Worm (Caenorhabditis elegans) whole organism, young adult: ENCODE data around the gene dyn-1.

Experiments
- B0336.3 ChIP-seq: fragments of 200-800 bp; sonication (Bioruptor generic); IDR thresholded peaks from 2 replicates; pipeline ENCODE4 v1.3.6; 2022; ENCODE audit warnings: missing genetic modification characterization, missing compliant biosample characterization
- D2030.7 ChIP-seq: fragments of 200-800 bp; sonication (Bioruptor generic); IDR thresholded peaks from 2 replicates; pipeline ENCODE4 v1.3.6; 2022; ENCODE audit warnings: missing genetic modification reagents, missing genetic modification characterization, missing compliant biosample characterization
- F22D6.2 ChIP-seq: sonication (generic microtip); optimal IDR thresholded peaks from 2 replicates; lab custom pipeline; 2016; ENCODE audit warnings: mild to moderate bottlenecking, missing genetic modification characterization, missing compliant biosample characterization
- F39B2.1 ChIP-seq: fragments of 200-800 bp; sonication (Bioruptor generic); IDR thresholded peaks from 2 replicates; pipeline ENCODE4 v1.3.6; 2022; ENCODE audit warnings: missing genetic modification reagents, missing genetic modification characterization, missing compliant biosample characterization
- F52B5.7 ChIP-seq: sonication (generic microtip); optimal IDR thresholded peaks from 2 replicates; lab custom pipeline; 2016; ENCODE audit warnings: mild to moderate bottlenecking, missing genetic modification characterization, missing compliant biosample characterization
- F55B11.4 ChIP-seq: sonication (generic microtip); optimal IDR thresholded peaks from 2 replicates; lab custom pipeline; 2016; ENCODE audit warnings: missing compliant biosample characterization, missing genetic modification characterization, borderline replicate concordance; ENCODE audit not compliant: insufficient read depth
- F57A8.1 ChIP-seq: fragments of 200-800 bp; sonication (Bioruptor generic); optimal IDR thresholded peaks from 2 replicates; lab custom pipeline; 2018; ENCODE audit warnings: mild to moderate bottlenecking, missing genetic modification characterization, moderate library complexity, missing compliant biosample characterization
- F57C9.4 ChIP-seq: sonication (generic microtip); optimal IDR thresholded peaks from 2 replicates; lab custom pipeline; 2017; ENCODE audit warnings: mild to moderate bottlenecking, missing genetic modification characterization, missing compliant biosample characterization
- T26A5.8 ChIP-seq: sonication (generic microtip); optimal IDR thresholded peaks from 2 replicates; lab custom pipeline; 2016; ENCODE audit warnings: missing genetic modification characterization, missing compliant biosample characterization
- Y67H2A.10 ChIP-seq: fragments of 200-800 bp; sonication (Bioruptor generic); conservative IDR thresholded peaks from 2 replicates; pipeline ENCODE4 v1.3.6; 2022; ENCODE audit warnings: missing genetic modification reagents, missing genetic modification characterization, missing compliant biosample characterization
- Y79H2A.3 ChIP-seq: fragments of 200-800 bp; sonication (Bioruptor generic); conservative IDR thresholded peaks from 2 replicates; pipeline ENCODE4 v1.3.6; 2022; ENCODE audit warnings: missing genetic modification reagents, missing genetic modification characterization, missing compliant biosample characterization
- aptf-2 ChIP-seq: fragments of 200-800 bp; sonication (Bioruptor generic); conservative IDR thresholded peaks from 2 replicates; pipeline ENCODE4 v1.3.6; 2022; ENCODE audit warnings: missing genetic modification reagents, missing genetic modification characterization, missing compliant biosample characterization
- aptf-3 ChIP-seq: fragments of 200-800 bp; sonication (Bioruptor generic); IDR thresholded peaks from 2 replicates; pipeline ENCODE4 v1.3.6; 2022; ENCODE audit warnings: missing genetic modification characterization, missing compliant biosample characterization
- ceh-58 ChIP-seq: fragments of 200-800 bp; sonication (Bioruptor generic); IDR thresholded peaks from 2 replicates; pipeline ENCODE4 v1.3.6; 2022; ENCODE audit warnings: missing genetic modification characterization, missing compliant biosample characterization
- die-1 ChIP-seq: sonication (generic microtip); optimal IDR thresholded peaks from 2 replicates; lab custom pipeline; 2016; ENCODE audit warnings: missing genotype, mild to moderate bottlenecking, missing genetic modification characterization, missing compliant biosample characterization
- egl-18 ChIP-seq: fragments of 200-800 bp; sonication (Bioruptor generic); IDR thresholded peaks from 2 replicates; pipeline ENCODE4 v1.3.6; 2022; ENCODE audit warnings: missing genetic modification reagents, missing genetic modification characterization, missing compliant biosample characterization
- gei-17 ChIP-seq: fragments of 200-800 bp; sonication (Bioruptor generic); optimal IDR thresholded peaks from 2 replicates; lab custom pipeline; 2018; ENCODE audit warnings: mild to moderate bottlenecking, missing genetic modification characterization, missing compliant biosample characterization
- hmg-1.2 ChIP-seq: fragments of 200-800 bp; sonication (Bioruptor generic); IDR thresholded peaks from 2 replicates; pipeline ENCODE4 v1.3.6; 2022; ENCODE audit warnings: missing genetic modification reagents, missing genetic modification characterization, missing compliant biosample characterization
- let-526 ChIP-seq: fragments of 200-800 bp; sonication (Bioruptor generic); IDR thresholded peaks from 2 replicates; pipeline ENCODE4 v1.3.6; 2022; ENCODE audit warnings: missing genetic modification reagents, missing genetic modification characterization, missing compliant biosample characterization
- lin-26 ChIP-seq: fragments of 200-800 bp; sonication (Bioruptor generic); IDR thresholded peaks from 2 replicates; pipeline ENCODE4 v1.3.6; 2022; ENCODE audit warnings: missing genetic modification reagents, missing genetic modification characterization, missing compliant biosample characterization
- lin-35 ChIP-seq, 3 experiments: fragments of 150-350 bp in 2 of 3; sonication (generic microtip) in 1 of 3; optimal IDR thresholded peaks; 2 replicates each; lab custom pipeline; 2014 to 2018; ENCODE audit warnings: missing biosample characterization in 3 of 3, missing genetic modification characterization in 3 of 3, missing genetic modification reagents in 3 of 3
- lin-54 ChIP-seq: fragments of 200-800 bp; sonication (Bioruptor generic); optimal IDR thresholded peaks from 2 replicates; lab custom pipeline; 2018; ENCODE audit warnings: mild to moderate bottlenecking, missing genetic modification characterization, missing compliant biosample characterization
- lir-1 ChIP-seq: fragments of 200-800 bp; sonication (Bioruptor generic); conservative IDR thresholded peaks from 2 replicates; pipeline ENCODE4 v1.3.6; 2022; ENCODE audit warnings: missing genetic modification reagents, missing genetic modification characterization, missing compliant biosample characterization
- madf-10 ChIP-seq: sonication (generic microtip); optimal IDR thresholded peaks from 2 replicates; lab custom pipeline; 2016; ENCODE audit warnings: mild to moderate bottlenecking, missing genetic modification characterization, missing compliant biosample characterization
- madf-3 ChIP-seq: fragments of 200-800 bp; sonication (Bioruptor generic); IDR thresholded peaks from 2 replicates; pipeline ENCODE4 v1.3.6; 2022; ENCODE audit warnings: missing genetic modification reagents, missing genetic modification characterization, missing compliant biosample characterization
- nfya-1 ChIP-seq: sonication (generic microtip); optimal IDR thresholded peaks from 2 replicates; lab custom pipeline; 2017; ENCODE audit warnings: antibody characterized with exemption, missing compliant biosample characterization, missing genetic modification characterization, borderline replicate concordance; ENCODE audit not compliant: insufficient read depth
- rec-8 ChIP-seq, 2 experiments: sonication (generic microtip); optimal IDR thresholded peaks; 2 replicates each; lab custom pipeline; 2016; ENCODE audit warnings: mild to moderate bottlenecking in 2 of 2, missing genetic modification characterization in 2 of 2, missing genetic modification reagents in 2 of 2, missing genotype in 2 of 2, missing biosample characterization in 1 of 2, missing compliant biosample characterization in 1 of 2, moderate library complexity in 1 of 2
- snpc-1.1 ChIP-seq: sonication (generic microtip); optimal IDR thresholded peaks from 2 replicates; lab custom pipeline; 2017; ENCODE audit warnings: missing genetic modification characterization, mild to moderate bottlenecking, missing compliant biosample characterization, antibody characterized with exemption, moderate library complexity, missing genotype, missing genetic modification reagents; ENCODE audit not compliant: insufficient read depth
- snpc-4 ChIP-seq, 5 experiments: fragments of 150-350 bp in 1 of 5; sonication (generic microtip) in 4 of 5; optimal IDR thresholded peaks; 2 replicates each; lab custom pipeline; 2014 to 2018; ENCODE audit warnings: missing genetic modification characterization in 5 of 5, missing biosample characterization in 3 of 5, antibody characterized with exemption in 2 of 5, mild to moderate bottlenecking in 2 of 5, missing compliant biosample characterization in 2 of 5, missing genotype in 2 of 5, moderate library complexity in 2 of 5, missing genetic modification reagents in 1 of 5
- tlf-1 ChIP-seq: fragments of 200-800 bp; sonication (Bioruptor generic); optimal IDR thresholded peaks from 2 replicates; lab custom pipeline; 2018; ENCODE audit warnings: mild to moderate bottlenecking, missing genetic modification characterization, missing compliant biosample characterization
- unc-62 ChIP-seq: fragments of 150-350 bp; optimal IDR thresholded peaks from 2 replicates; lab custom pipeline; 2014; ENCODE audit warnings: missing biosample characterization, missing genetic modification reagents, missing genetic modification characterization
- xnd-1 ChIP-seq: sonication (generic microtip); optimal IDR thresholded peaks from 2 replicates; lab custom pipeline; 2016; ENCODE audit warnings: missing genotype, missing genetic modification reagents, missing genetic modification characterization, missing compliant biosample characterization
- zfh-2 ChIP-seq: fragments of 200-800 bp; sonication (Bioruptor generic); conservative IDR thresholded peaks from 2 replicates; pipeline ENCODE4 v1.3.6; 2022; ENCODE audit warnings: missing genetic modification reagents, missing genetic modification characterization, missing compliant biosample characterization
- ztf-26 ChIP-seq: sonication (generic microtip); optimal IDR thresholded peaks from 2 replicates; lab custom pipeline; 2017; ENCODE audit warnings: missing genetic modification characterization, missing compliant biosample characterization
- ztf-28 ChIP-seq: fragments of 200-800 bp; sonication (Bioruptor generic); IDR thresholded peaks from 2 replicates; pipeline ENCODE4 v1.3.6; 2022; ENCODE audit warnings: missing genetic modification reagents, missing genetic modification characterization, missing compliant biosample characterization

dyn-1 gene

DNA sequence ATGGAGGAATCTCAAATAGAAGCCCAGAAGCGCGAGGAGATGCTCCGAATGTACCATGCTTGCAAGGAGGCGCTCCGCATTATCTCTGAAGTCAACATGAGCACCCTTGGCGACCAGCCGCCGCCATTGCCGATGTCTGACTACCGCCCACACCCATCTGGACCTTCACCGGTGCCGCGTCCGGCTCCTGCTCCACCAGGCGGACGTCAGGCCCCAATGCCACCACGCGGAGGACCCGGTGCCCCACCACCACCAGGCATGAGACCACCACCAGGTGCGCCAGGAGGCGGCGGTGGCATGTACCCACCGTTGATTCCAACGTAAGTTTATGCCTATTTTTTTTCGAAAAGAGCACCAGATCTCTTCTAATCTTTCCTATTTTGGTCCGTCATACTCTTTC lies 3.3 kb downstream of the dyn-1 start (continued):
- TF ChIP-seq T26A5.8 (tag; lab: Kevin White, UChicago) (no peak), B0336.3 (GFP tag; lab: Robert Waterston, UW) (no peak), lin-26 (GFP tag; lab: Robert Waterston, UW) (peak; percentile 17; the same call in 1 of the 2 replicates), let-526 (no peak), egl-18 (GFP tag; lab: Robert Waterston, UW) (no peak), rec-8 (tag; optimal IDR thresholded peaks at IDR 0.05; lab: Kevin White, UChicago) (no peak)

DNA sequence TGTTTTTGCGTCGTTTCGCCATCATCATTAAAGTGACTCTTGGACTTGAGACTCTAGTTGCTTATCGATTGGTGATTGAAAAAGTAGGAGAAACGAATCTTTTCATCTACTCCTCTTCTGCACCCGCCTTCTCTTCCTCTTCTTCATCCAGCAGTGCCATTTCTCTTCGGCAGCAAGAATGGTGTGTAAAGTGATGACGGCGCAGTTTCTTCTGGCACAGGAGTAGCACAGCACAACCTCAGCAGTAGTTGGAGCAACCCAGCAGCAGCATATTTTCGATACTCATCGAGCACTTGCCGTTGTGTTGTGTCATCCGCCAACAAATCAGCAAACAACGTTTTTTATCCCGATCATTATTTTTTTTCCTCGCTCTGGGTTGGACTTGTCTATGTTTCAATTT lies 6.8 kb downstream of the dyn-1 start:
- no peak for TF ChIP-seq aptf-3 (GFP tag; lab: Robert Waterston, UW)
- TF ChIP-seq madf-10: no peak
- TF ChIP-seq F39B2.1 (GFP tag; lab: Robert Waterston, UW): no peak
- TF ChIP-seq D2030.7: no peak
- no peak for TF ChIP-seq snpc-1.1 (tag; lab: Kevin White, UChicago)
- no peak for TF ChIP-seq xnd-1 (tag; lab: Kevin White, UChicago)

DNA sequence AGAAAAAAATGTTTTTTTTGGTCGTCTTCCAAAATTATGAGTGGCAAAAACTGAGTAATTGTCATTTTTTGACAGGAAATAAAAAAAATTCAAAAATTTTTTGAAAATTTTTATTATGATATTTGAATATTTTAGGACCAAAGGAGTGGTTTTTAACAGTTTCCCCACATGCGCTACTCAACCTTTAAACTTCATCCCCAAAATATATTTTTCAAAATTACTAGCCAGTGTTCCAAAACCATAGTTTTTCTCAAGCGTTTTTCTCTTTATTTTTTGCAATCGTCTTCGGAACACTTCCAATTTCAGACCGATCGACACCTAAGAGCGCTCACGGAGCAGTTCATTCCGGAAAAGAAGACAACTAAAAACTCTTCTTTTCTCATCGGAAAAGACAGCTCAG lies 8.3 kb downstream of the dyn-1 start, which contains the start of gene K09A9.6:
Gene K09A9.6 (plus strand): TSS at position 301 of the 400 bp plus-strand sequence.
- TF ChIP-seq D2030.7 (no peak), aptf-2 (GFP tag; lab: Robert Waterston, UW) (no peak), nfya-1 (tag; lab: Kevin White, UChicago) (no peak), ztf-26 (tag; lab: Kevin White, UChicago) (no peak), ztf-28 (GFP tag; lab: Robert Waterston, UW) (no peak), F57A8.1 (GFP tag; lab: Kevin White, UChicago) (no peak), lin-35 (GFP tag; optimal IDR thresholded peaks at IDR 0.05; lab: Kevin White, UChicago) (no peak), F52B5.7 (no peak), gei-17 (GFP tag; lab: Kevin White, UChicago) (no peak), Y67H2A.10 (no peak), ceh-58 (GFP tag; lab: Robert Waterston, UW) (no peak), madf-3 (no peak), tlf-1 (GFP tag; lab: Kevin White, UChicago) (no peak), lir-1 (no peak), die-1 (no peak), F55B11.4 (tag; lab: Kevin White, UChicago) (no peak)
- TF ChIP-seq, all 124 proteins: peak for 0

DNA sequence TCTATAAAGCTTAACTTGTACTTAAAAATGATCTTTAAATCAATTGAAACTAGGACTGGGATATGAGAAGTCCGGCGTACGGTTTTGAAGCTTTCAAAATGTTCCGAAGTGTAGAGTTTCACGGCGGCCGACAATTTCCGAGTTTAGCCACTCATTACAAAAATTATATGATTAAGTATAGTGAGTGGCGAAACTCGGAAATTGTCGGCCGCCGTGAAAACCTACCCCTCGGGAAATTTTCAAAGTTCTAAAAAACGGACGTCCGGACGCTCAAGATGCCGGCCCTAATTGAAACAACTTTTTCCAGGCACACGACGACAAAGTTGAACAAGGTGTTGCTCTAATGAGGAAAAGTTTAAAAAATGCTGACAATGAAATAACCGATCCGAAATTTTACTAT lies 16.5 kb downstream of the dyn-1 start:
- TF ChIP-seq F57C9.4 (tag; lab: Kevin White, UChicago) (no peak), snpc-4 (GFP tag; optimal IDR thresholded peaks at IDR 0.05; lab: Kevin White, UChicago) (no peak), snpc-4 (tag; optimal IDR thresholded peaks at IDR 0.05; lab: Kevin White, UChicago) (peak in 2 of 4 experiments; percentile 83 to 85), snpc-1.1 (tag; lab: Kevin White, UChicago) (peak; percentile 14), Y79H2A.3 (GFP tag; lab: Robert Waterston, UW) (no peak), F22D6.2 (no peak)

DNA sequence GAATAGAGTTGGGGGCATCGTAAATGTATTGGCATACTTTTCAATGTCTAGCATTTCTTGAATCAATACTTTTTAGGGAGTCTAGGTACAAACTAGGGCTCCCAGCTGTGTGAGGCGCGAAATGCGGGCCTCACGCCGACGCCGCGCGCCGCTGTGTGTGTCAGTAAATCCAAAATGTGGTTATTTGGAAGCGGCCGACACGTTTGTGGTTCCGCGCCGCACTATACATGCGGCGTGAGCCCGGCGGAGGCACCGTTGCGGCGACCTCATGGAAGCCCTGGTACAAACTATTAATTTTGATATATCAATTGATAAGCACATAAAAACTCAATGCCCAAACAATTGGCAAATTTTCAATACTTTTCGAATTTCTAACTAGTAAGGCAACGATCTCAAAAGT lies 17.5 kb downstream of the dyn-1 start:
- TF ChIP-seq lin-54 (GFP tag; lab: Kevin White, UChicago) (no peak), let-526 (no peak), aptf-3 (GFP tag; lab: Robert Waterston, UW) (no peak), snpc-4 (GFP tag; optimal IDR thresholded peaks at IDR 0.05; lab: Kevin White, UChicago) (no peak), snpc-4 (tag; optimal IDR thresholded peaks at IDR 0.05; lab: Kevin White, UChicago) (peak in 2 of 4 experiments; percentile 69 to 71), unc-62 (GFP tag; lab: Kevin White, UChicago) (no peak), zfh-2 (GFP tag; lab: Robert Waterston, UW) (peak; percentile 49; the same call in 1 of the 2 replicates), hmg-1.2 (GFP tag; lab: Robert Waterston, UW) (0 out of 2 replicates have a peak, but pooled peaks have one; percentile 20)
